Worm (Caenorhabditis elegans) whole organism, late embryonic: Measurements from ENCODE around the gene srw-16.

Experiments
- C38D4.7 ChIP-seq: fragments of 200-800 bp; sonication (Bioruptor generic); optimal IDR thresholded peaks from 2 replicates; lab custom pipeline; 2018; ENCODE audit warnings: mild to moderate bottlenecking, missing genetic modification characterization, moderate library complexity, missing compliant biosample characterization
- K09A11.1 ChIP-seq: sonication (generic microtip); optimal IDR thresholded peaks from 2 replicates; lab custom pipeline; 2017; ENCODE audit warnings: antibody characterized with exemption, mild to moderate bottlenecking, missing genetic modification characterization, missing compliant biosample characterization; ENCODE audit not compliant: insufficient read depth
- ceh-30 ChIP-seq: fragments of 150-350 bp; optimal IDR thresholded peaks from 2 replicates; lab custom pipeline; 2014; ENCODE audit warnings: missing biosample characterization, missing genetic modification characterization
- ceh-9 ChIP-seq: sonication (generic microtip); optimal IDR thresholded peaks from 2 replicates; lab custom pipeline; 2016; ENCODE audit warnings: mild to moderate bottlenecking, missing genetic modification characterization, inconsistent platforms, missing compliant biosample characterization
- elt-2 ChIP-seq: sonication (generic microtip); optimal IDR thresholded peaks from 2 replicates; lab custom pipeline; 2016; ENCODE audit warnings: missing genetic modification reagents, missing genetic modification characterization, missing compliant biosample characterization
- hlh-15 ChIP-seq: sonication (generic microtip); optimal IDR thresholded peaks from 2 replicates; lab custom pipeline; 2016; ENCODE audit warnings: missing genetic modification characterization, missing compliant biosample characterization
- nhr-11 ChIP-seq: fragments of 150-350 bp; optimal IDR thresholded peaks from 2 replicates; lab custom pipeline; 2014; ENCODE audit warnings: missing biosample characterization, missing genetic modification characterization
- pag-3 ChIP-seq: sonication (generic microtip); optimal IDR thresholded peaks from 2 replicates; lab custom pipeline; 2016; ENCODE audit warnings: missing compliant biosample characterization, missing genetic modification characterization, borderline replicate concordance
- pqm-1 ChIP-seq: sonication (generic microtip); optimal IDR thresholded peaks from 2 replicates; lab custom pipeline; 2016; ENCODE audit warnings: missing genetic modification characterization, missing compliant biosample characterization
- rnt-1 ChIP-seq: sonication (generic microtip); optimal IDR thresholded peaks from 2 replicates; lab custom pipeline; 2016; ENCODE audit warnings: missing genetic modification characterization, missing compliant biosample characterization
- tbx-2 ChIP-seq: sonication (generic microtip); optimal IDR thresholded peaks from 2 replicates; lab custom pipeline; 2016; ENCODE audit warnings: missing genetic modification characterization, missing compliant biosample characterization
- unc-55 ChIP-seq: sonication (generic microtip); optimal IDR thresholded peaks from 2 replicates; lab custom pipeline; 2017; ENCODE audit warnings: missing biosample characterization, missing genetic modification reagents, missing genetic modification characterization
- zip-5 ChIP-seq: sonication (generic microtip); optimal IDR thresholded peaks from 2 replicates; lab custom pipeline; 2016; ENCODE audit warnings: missing genetic modification characterization, missing compliant biosample characterization

ce11 chrV:15310780-15311179 is 36.1 kb upstream of the srw-16 start, which contains the start of gene irld-62:
- TF ChIP-seq elt-2 (no peak), tbx-2 (tag; lab: Kevin White, UChicago) (no peak), rnt-1 (tag; lab: Kevin White, UChicago) (no peak), ceh-9 (no peak), C38D4.7 (GFP tag; lab: Kevin White, UChicago) (no peak), unc-55 (GFP tag; lab: Kevin White, UChicago) (no peak), K09A11.1 (tag; lab: Kevin White, UChicago) (no peak), nhr-11 (no peak), ceh-30 (no peak), pqm-1 (tag; lab: Kevin White, UChicago) (no peak), pag-3 (tag; lab: Kevin White, UChicago) (no peak), zip-5 (tag; lab: Kevin White, UChicago) (no peak), hlh-15 (no peak)
